Fruit fly (Drosophila melanogaster) whole organism, embryonic: ENCODE data around the gene CG2854.
A peak's percentile ranks its signal among the peaks of the same experiment; 100 is the strongest.

Experiments
- Atf3 ChIP-seq: fragments of 200-800 bp; sonication (Bioruptor generic); optimal IDR thresholded peaks from 3 replicates; lab custom pipeline; 2016; ENCODE audit warnings: missing biosample characterization, missing genetic modification characterization
- Blimp-1 ChIP-seq: fragments of 200-800 bp; sonication (Bioruptor generic); optimal IDR thresholded peaks from 3 replicates; lab custom pipeline; 2018; ENCODE audit warnings: missing biosample characterization, missing genetic modification characterization, mild to moderate bottlenecking, moderate library complexity, missing genetic modification reagents
- CG10274 ChIP-seq: fragments of 200-800 bp; sonication (Bioruptor generic); optimal IDR thresholded peaks from 3 replicates; lab custom pipeline; 2017; ENCODE audit warnings: missing biosample characterization, mild to moderate bottlenecking, missing genetic modification characterization
- CG10979 ChIP-seq: fragments of 200-800 bp; sonication (Bioruptor generic); optimal IDR thresholded peaks from 2 replicates; lab custom pipeline; 2018; ENCODE audit warnings: missing biosample characterization, mild to moderate bottlenecking, missing genetic modification characterization, moderate library complexity
- CG11723 ChIP-seq: fragments of 200-800 bp; sonication (Bioruptor generic); optimal IDR thresholded peaks from 2 replicates; lab custom pipeline; 2017; ENCODE audit warnings: missing biosample characterization, mild to moderate bottlenecking, missing genetic modification characterization
- CG12391 ChIP-seq: fragments of 200-800 bp; sonication (Bioruptor generic); optimal IDR thresholded peaks from 3 replicates; lab custom pipeline; 2018; ENCODE audit warnings: missing biosample characterization, mild to moderate bottlenecking, missing genetic modification characterization, moderate library complexity
- CG12744 ChIP-seq: fragments of 200-800 bp; sonication (Bioruptor generic); optimal IDR thresholded peaks from 2 replicates; lab custom pipeline; 2016; ENCODE audit warnings: missing biosample characterization, missing genetic modification characterization
- CG13296 ChIP-seq: fragments of 200-800 bp; sonication (Bioruptor generic); optimal IDR thresholded peaks from 3 replicates; lab custom pipeline; 2018; ENCODE audit warnings: missing biosample characterization, mild to moderate bottlenecking, missing genetic modification characterization
- CG14860 ChIP-seq: fragments of 200-800 bp; sonication (Bioruptor generic); IDR thresholded peaks from 3 replicates; pipeline ENCODE4 v1.3.6; 2022; ENCODE audit warnings: missing biosample characterization, missing genetic modification characterization; ENCODE audit not compliant: partially characterized antibody
- CG1529 ChIP-seq: fragments of 200-800 bp; sonication (Bioruptor generic); optimal IDR thresholded peaks from 3 replicates; lab custom pipeline; 2018; ENCODE audit warnings: missing biosample characterization, missing genetic modification characterization
- CG15479 ChIP-seq: fragments of 200-800 bp; sonication (Bioruptor generic); optimal IDR thresholded peaks from 3 replicates; lab custom pipeline; 2019; ENCODE audit warnings: missing biosample characterization, mild to moderate bottlenecking, missing genetic modification characterization, moderate library complexity
- CG16813 ChIP-seq: fragments of 200-800 bp; sonication (Bioruptor generic); IDR thresholded peaks from 3 replicates; pipeline ENCODE4 v1.3.6; 2022; ENCODE audit warnings: missing biosample characterization, missing genetic modification characterization; ENCODE audit not compliant: partially characterized antibody
- CG17361 ChIP-seq: fragments of 200-800 bp; sonication (Bioruptor generic); IDR thresholded peaks from 3 replicates; pipeline ENCODE4 v1.3.6; 2022; ENCODE audit warnings: missing biosample characterization, missing genetic modification characterization
- CG2129 ChIP-seq: fragments of 200-800 bp; sonication (Bioruptor generic); IDR thresholded peaks from 2 replicates; pipeline ENCODE4 v1.3.6; 2022; ENCODE audit warnings: missing biosample characterization, missing genetic modification characterization; ENCODE audit not compliant: partially characterized antibody
- CG30403 ChIP-seq: fragments of 200-800 bp; sonication (Bioruptor generic); optimal IDR thresholded peaks from 3 replicates; lab custom pipeline; 2016; ENCODE audit warnings: missing biosample characterization, missing genetic modification characterization
- CG31365 ChIP-seq: fragments of 200-800 bp; sonication (Bioruptor generic); optimal IDR thresholded peaks from 2 replicates; lab custom pipeline; 2018; ENCODE audit warnings: missing biosample characterization, mild to moderate bottlenecking, missing genetic modification characterization
- CG33557 ChIP-seq: fragments of 200-800 bp; sonication (Bioruptor generic); optimal IDR thresholded peaks from 2 replicates; lab custom pipeline; 2019; ENCODE audit warnings: missing biosample characterization, mild to moderate bottlenecking, missing genetic modification characterization, moderate library complexity
- CG4820 ChIP-seq: fragments of 200-800 bp; sonication (Bioruptor generic); optimal IDR thresholded peaks from 3 replicates; lab custom pipeline; 2016; ENCODE audit warnings: missing biosample characterization, missing genetic modification characterization
- CG7271 ChIP-seq: fragments of 200-800 bp; sonication (Bioruptor generic); optimal IDR thresholded peaks from 2 replicates; lab custom pipeline; 2018; ENCODE audit warnings: missing biosample characterization, mild to moderate bottlenecking, missing genetic modification characterization, moderate library complexity
- CG7928 ChIP-seq: fragments of 200-800 bp; sonication (Bioruptor generic); optimal IDR thresholded peaks from 2 replicates; lab custom pipeline; 2017; ENCODE audit warnings: missing biosample characterization, mild to moderate bottlenecking, missing genetic modification characterization
- Doc3 ChIP-seq: fragments of 200-800 bp; sonication (Bioruptor generic); IDR thresholded peaks from 3 replicates; pipeline ENCODE4 v1.3.6; 2022; ENCODE audit warnings: missing biosample characterization, missing genetic modification characterization; ENCODE audit not compliant: partially characterized antibody
- Drgx ChIP-seq: fragments of 200-800 bp; sonication (Bioruptor generic); IDR thresholded peaks from 2 replicates; pipeline ENCODE4 v1.3.6; 2022; ENCODE audit warnings: missing biosample characterization, missing genetic modification characterization
- Ets97D ChIP-seq: fragments of 200-800 bp; sonication (Bioruptor generic); optimal IDR thresholded peaks from 3 replicates; lab custom pipeline; 2016; ENCODE audit warnings: missing biosample characterization, missing genetic modification characterization
- NFAT ChIP-seq: fragments of 200-800 bp; sonication (Bioruptor generic); IDR thresholded peaks from 2 replicates; pipeline ENCODE4 v1.3.6; 2022; ENCODE audit warnings: missing biosample characterization, missing genetic modification characterization
- Sry-δ ChIP-seq: fragments of 200-800 bp; sonication (Bioruptor generic); optimal IDR thresholded peaks from 2 replicates; lab custom pipeline; 2016; ENCODE audit warnings: missing biosample characterization, missing genetic modification characterization
- Ssrp ChIP-seq: fragments of 200-800 bp; sonication (Bioruptor generic); optimal IDR thresholded peaks from 2 replicates; lab custom pipeline; 2018; ENCODE audit warnings: missing biosample characterization, mild to moderate bottlenecking, missing genetic modification characterization, moderate library complexity
- TFAM ChIP-seq: fragments of 200-800 bp; sonication (Bioruptor generic); optimal IDR thresholded peaks from 2 replicates; lab custom pipeline; 2017; ENCODE audit warnings: missing biosample characterization, missing genetic modification characterization, inconsistent platforms
- aop ChIP-seq: fragments of 200-800 bp; sonication (Bioruptor generic); IDR thresholded peaks from 2 replicates; pipeline ENCODE4 v1.3.6; 2022; ENCODE audit warnings: missing biosample characterization, missing genetic modification characterization
- bcd ChIP-seq: fragments of 200-800 bp; sonication (Bioruptor generic); optimal IDR thresholded peaks from 2 replicates; lab custom pipeline; 2017; ENCODE audit warnings: missing biosample characterization, mild to moderate bottlenecking, missing genetic modification characterization
- btn ChIP-seq: fragments of 200-800 bp; sonication (Bioruptor generic); optimal IDR thresholded peaks from 2 replicates; lab custom pipeline; 2016; ENCODE audit warnings: missing biosample characterization, missing genetic modification characterization
- chn ChIP-seq: fragments of 200-800 bp; sonication (Bioruptor generic); optimal IDR thresholded peaks from 2 replicates; lab custom pipeline; 2016; ENCODE audit warnings: missing biosample characterization, missing genetic modification characterization
- croc ChIP-seq: fragments of 200-800 bp; sonication (Bioruptor generic); conservative IDR thresholded peaks from 3 replicates; pipeline ENCODE4 v1.3.6; 2022; ENCODE audit warnings: missing biosample characterization, missing genetic modification characterization
- dpn ChIP-seq, 2 experiments: fragments of 200-800 bp; sonication (Bioruptor generic); optimal IDR thresholded peaks; 3 replicates each; lab custom pipeline; 2016; ENCODE audit warnings: missing biosample characterization in 2 of 2, missing genetic modification characterization in 2 of 2
- emc ChIP-seq: fragments of 200-800 bp; sonication (Bioruptor generic); optimal IDR thresholded peaks from 2 replicates; lab custom pipeline; 2016; ENCODE audit warnings: missing biosample characterization, missing genetic modification characterization
- esg ChIP-seq: fragments of 200-800 bp; sonication (Bioruptor generic); conservative IDR thresholded peaks from 2 replicates; pipeline ENCODE4 v1.3.6; 2022; ENCODE audit warnings: missing biosample characterization, missing genetic modification characterization
- fd96Cb ChIP-seq: fragments of 200-800 bp; sonication (Bioruptor generic); optimal IDR thresholded peaks from 2 replicates; lab custom pipeline; 2018; ENCODE audit warnings: missing biosample characterization, mild to moderate bottlenecking, missing genetic modification characterization, moderate library complexity
- hb ChIP-seq: fragments of 200-800 bp; sonication (Bioruptor generic); IDR thresholded peaks from 3 replicates; pipeline ENCODE4 v1.3.6; 2022; ENCODE audit warnings: missing biosample characterization, missing genetic modification characterization; ENCODE audit not compliant: partially characterized antibody
- kah ChIP-seq: fragments of 200-800 bp; sonication (Bioruptor generic); optimal IDR thresholded peaks from 2 replicates; lab custom pipeline; 2018; ENCODE audit warnings: missing biosample characterization, mild to moderate bottlenecking, missing genetic modification characterization
- klu ChIP-seq: fragments of 200-800 bp; sonication (Bioruptor generic); IDR thresholded peaks from 2 replicates; pipeline ENCODE4 v1.3.6; 2022; ENCODE audit warnings: missing biosample characterization, missing genetic modification characterization
- lbe ChIP-seq: fragments of 200-800 bp; sonication (Bioruptor generic); optimal IDR thresholded peaks from 2 replicates; lab custom pipeline; 2016; ENCODE audit warnings: missing biosample characterization, mild to moderate bottlenecking, missing genetic modification characterization
- nmo ChIP-seq: fragments of 200-800 bp; sonication (Bioruptor generic); optimal IDR thresholded peaks from 2 replicates; lab custom pipeline; 2018; ENCODE audit warnings: missing biosample characterization, mild to moderate bottlenecking, missing genetic modification characterization, moderate library complexity
- org-1 ChIP-seq: fragments of 200-800 bp; sonication (Bioruptor generic); optimal IDR thresholded peaks from 2 replicates; lab custom pipeline; 2017; ENCODE audit warnings: missing biosample characterization, missing genetic modification characterization
- otp ChIP-seq: fragments of 200-800 bp; sonication (Bioruptor generic); IDR thresholded peaks from 3 replicates; pipeline ENCODE4, ENCODE4 v1.3.6; 2022; ENCODE audit warnings: missing biosample characterization, missing genetic modification characterization
- p53 ChIP-seq: fragments of 200-800 bp; sonication (Bioruptor generic); optimal IDR thresholded peaks from 2 replicates; lab custom pipeline; 2016; ENCODE audit warnings: missing biosample characterization, missing genetic modification characterization
- pb ChIP-seq: fragments of 200-800 bp; sonication (Bioruptor generic); optimal IDR thresholded peaks from 3 replicates; lab custom pipeline; 2016; ENCODE audit warnings: missing biosample characterization, missing genetic modification characterization
- schlank ChIP-seq: fragments of 200-800 bp; sonication (Bioruptor generic); optimal IDR thresholded peaks from 2 replicates; lab custom pipeline; 2018; ENCODE audit warnings: missing biosample characterization, mild to moderate bottlenecking, missing genetic modification characterization
- stwl ChIP-seq: fragments of 200-800 bp; sonication (Bioruptor generic); optimal IDR thresholded peaks from 3 replicates; lab custom pipeline; 2018; ENCODE audit warnings: missing biosample characterization, mild to moderate bottlenecking, missing genetic modification characterization, moderate library complexity
- tio ChIP-seq: fragments of 200-800 bp; sonication (Bioruptor generic); optimal IDR thresholded peaks from 2 replicates; lab custom pipeline; 2017; ENCODE audit warnings: missing biosample characterization, missing genetic modification characterization, inconsistent platforms
- twi ChIP-seq: fragments of 200-800 bp; optimal IDR thresholded peaks from 2 replicates; lab custom pipeline; 2019; ENCODE audit warnings: missing biosample characterization, mild to moderate bottlenecking, missing genetic modification characterization, moderate library complexity
- unc-4 ChIP-seq: fragments of 200-800 bp; sonication (Bioruptor generic); IDR thresholded peaks from 2 replicates; pipeline ENCODE4 v1.3.6; 2022; ENCODE audit warnings: missing biosample characterization, missing genetic modification characterization; ENCODE audit not compliant: partially characterized antibody
- wor ChIP-seq: fragments of 200-800 bp; sonication (Bioruptor generic); IDR thresholded peaks from 2 replicates; pipeline ENCODE4 v1.3.6; 2022; ENCODE audit warnings: missing biosample characterization, missing genetic modification characterization

CG2854 gene

dm6 chrX:2365405-2365804 is 38.5 kb downstream of the CG2854 start:
- TF ChIP-seq TFAM (GFP tag; lab: Kevin White, UChicago) (no peak), twi (tag; lab: Kevin White, UChicago) (no peak), pb (no peak), hb (GFP tag; lab: Robert Waterston, UW) (no peak), stwl (tag; lab: Kevin White, UChicago) (no peak), CG7928 (GFP tag; lab: Kevin White, UChicago) (no peak), CG10274 (GFP tag; lab: Kevin White, UChicago) (no peak), btn (GFP tag; lab: Kevin White, UChicago) (no peak), p53 (GFP tag; lab: Kevin White, UChicago) (no peak), bcd (GFP tag; lab: Kevin White, UChicago) (no peak), CG30403 (GFP tag; lab: Kevin White, UChicago) (peak; percentile 43), Drgx (GFP tag; lab: Robert Waterston, UW) (peak; percentile 55; the same call in 1 of the 2 replicates), klu (GFP tag; lab: Robert Waterston, UW) (no peak), unc-4 (no peak), emc (GFP tag; lab: Kevin White, UChicago) (no peak), CG17361 (GFP tag; lab: Robert Waterston, UW) (no peak), Sry-δ (no peak), dpn (GFP tag; optimal IDR thresholded peaks at IDR 0.05; lab: Kevin White, UChicago) (peak in 1 of 2 experiments; percentile 1), kah (GFP tag; lab: Kevin White, UChicago) (no peak), CG16813 (GFP tag; lab: Robert Waterston, UW) (no peak), Ssrp (tag; lab: Kevin White, UChicago) (peak; percentile 25), Ets97D (GFP tag; lab: Kevin White, UChicago) (no peak), CG10979 (tag; lab: Kevin White, UChicago) (no peak), CG7271 (tag; lab: Kevin White, UChicago) (no peak), CG33557 (GFP tag; lab: Kevin White, UChicago) (no peak), CG12744 (GFP tag; lab: Kevin White, UChicago) (no peak), nmo (GFP tag; lab: Kevin White, UChicago) (peak; percentile 29), wor (GFP tag; lab: Robert Waterston, UW) (no peak), NFAT (GFP tag; lab: Robert Waterston, UW) (no peak), chn (no peak), CG13296 (GFP tag; lab: Kevin White, UChicago) (no peak), Atf3 (GFP tag; lab: Kevin White, UChicago) (no peak), CG12391 (tag; lab: Kevin White, UChicago) (peak; percentile 21), croc (GFP tag; lab: Robert Waterston, UW) (no peak), esg (GFP tag; lab: Robert Waterston, UW) (no peak), CG14860 (GFP tag; lab: Robert Waterston, UW) (no peak), CG4820 (GFP tag; lab: Kevin White, UChicago) (no peak), fd96Cb (tag; lab: Kevin White, UChicago) (no peak), tio (peak; percentile 2), aop (no peak), lbe (GFP tag; lab: Kevin White, UChicago) (no peak), CG11723 (GFP tag; lab: Kevin White, UChicago) (no peak), CG1529 (GFP tag; lab: Kevin White, UChicago) (no peak), CG2129 (GFP tag; lab: Robert Waterston, UW) (no peak), Doc3 (no peak), Blimp-1 (peak; percentile 14), CG31365 (tag; lab: Kevin White, UChicago) (no peak), otp (GFP tag; lab: Robert Waterston, UW) (no peak), CG15479 (GFP tag; lab: Kevin White, UChicago) (no peak), org-1 (GFP tag; lab: Kevin White, UChicago) (no peak), schlank (tag; lab: Kevin White, UChicago) (no peak)
